Fruit fly (Drosophila melanogaster): ENCODE results near the gene pdgy.

The pdgy gene

DNA sequence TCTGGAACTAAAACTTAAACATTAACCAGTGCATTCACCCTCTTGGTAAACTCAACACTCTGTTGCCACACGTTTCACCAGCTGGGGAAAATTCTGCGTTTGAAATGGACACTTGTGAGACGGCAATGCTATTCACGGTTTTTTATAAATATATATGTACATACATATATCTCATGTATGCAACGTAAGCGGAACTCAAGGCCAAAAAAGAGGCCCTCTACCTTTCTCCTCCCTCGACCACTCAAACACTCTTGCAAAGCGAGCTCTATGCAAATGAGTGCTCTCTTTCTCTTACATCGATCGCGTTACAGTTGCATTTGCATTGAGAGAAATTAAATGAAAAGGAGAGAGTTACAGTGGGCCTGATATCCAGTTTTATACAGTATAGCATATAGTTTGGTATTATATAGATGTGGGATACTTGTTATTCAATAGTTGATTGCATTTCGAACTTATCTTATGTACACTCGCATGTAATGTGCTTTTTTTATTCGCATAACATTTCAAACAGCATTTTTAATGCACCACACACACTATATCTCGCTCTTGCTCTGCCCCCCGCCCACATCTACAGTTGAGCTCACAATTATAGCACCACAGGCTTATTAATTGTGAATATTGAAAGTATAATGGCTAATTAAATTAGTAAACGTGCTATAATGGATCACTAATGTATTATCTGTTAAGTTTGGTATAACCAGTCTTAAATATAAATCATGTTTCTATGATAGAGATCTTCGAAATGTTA lies 1.1 kb downstream of the pdgy start (continued):
- TF ChIP-seq D (optimal IDR thresholded peaks at IDR 0.05) (no peak), D (GFP tag; optimal IDR thresholded peaks at IDR 0.05) (no peak), chn (GFP tag; optimal IDR thresholded peaks at IDR 0.05) (peak; percentile 51), CG2116 (GFP tag; optimal IDR thresholded peaks at IDR 0.05) (no peak), CG14710 (tag; optimal IDR thresholded peaks at IDR 0.05) (peak; percentile 49), ro (GFP tag; IDR thresholded peaks at IDR 0.05) (no peak), CG2120 (GFP tag; optimal IDR thresholded peaks at IDR 0.05) (no peak), bigmax (GFP tag; optimal IDR thresholded peaks at IDR 0.05) (no peak), C15 (GFP tag; IDR thresholded peaks at IDR 0.05) (no peak), hkb (optimal IDR thresholded peaks at IDR 0.05) (no peak), hkb (GFP tag; IDR thresholded peaks at IDR 0.05) (peak; percentile 29; the same call in 1 of the 2 replicates), CG2875 (GFP tag; optimal IDR thresholded peaks at IDR 0.05) (peak; percentile 66), NK7.1 (GFP tag; optimal IDR thresholded peaks at IDR 0.05) (no peak), run (tag; optimal IDR thresholded peaks at IDR 0.05) (peak; percentile 39), mam (GFP tag; optimal IDR thresholded peaks at IDR 0.05) (peak; percentile 8), Doc3 (GFP tag; IDR thresholded peaks at IDR 0.05; ENCODE audit: partially characterized antibody) (no peak), Scr (GFP tag; IDR thresholded peaks at IDR 0.05; ENCODE audit: partially characterized antibody) (no peak), CG4820 (GFP tag; optimal IDR thresholded peaks at IDR 0.05) (no peak), CG13296 (GFP tag; optimal IDR thresholded peaks at IDR 0.05) (no peak), CG4617 (GFP tag; optimal IDR thresholded peaks at IDR 0.05; ENCODE audit: borderline replicate concordance) (no peak), nerfin-1 (tag; optimal IDR thresholded peaks at IDR 0.05) (peak; percentile 11), gem (tag; optimal IDR thresholded peaks at IDR 0.05) (peak; percentile 71), CG17359 (tag; optimal IDR thresholded peaks at IDR 0.05) (peak; percentile 72), pzg (GFP tag; optimal IDR thresholded peaks at IDR 0.05) (no peak), Neu2 (GFP tag; optimal IDR thresholded peaks at IDR 0.05; ENCODE audit: borderline replicate concordance) (no peak), CG16863 (GFP tag; optimal IDR thresholded peaks at IDR 0.05) (peak; percentile 33), Fer2 (tag; optimal IDR thresholded peaks at IDR 0.05) (no peak), CG17186 (GFP tag; optimal IDR thresholded peaks at IDR 0.05) (peak; percentile 21), CG10462 (GFP tag; optimal IDR thresholded peaks at IDR 0.05) (no peak), crol (GFP tag; IDR thresholded peaks at IDR 0.05) (peak; percentile 30; the same call in 1 of the 2 replicates), fu2 (GFP tag; optimal IDR thresholded peaks at IDR 0.05) (no peak), HmgD (GFP tag; optimal IDR thresholded peaks at IDR 0.05) (no peak), CG4404 (GFP tag; IDR thresholded peaks at IDR 0.05) (no peak), Camta (GFP tag; optimal IDR thresholded peaks at IDR 0.05) (no peak), Kr (GFP tag; optimal IDR thresholded peaks at IDR 0.05) (no peak), Hr39 (optimal IDR thresholded peaks at IDR 0.05) (no peak), CG12219 (GFP tag; optimal IDR thresholded peaks at IDR 0.05) (peak; percentile 12), CG18599 (GFP tag; optimal IDR thresholded peaks at IDR 0.05) (no peak), wdn (GFP tag; IDR thresholded peaks at IDR 0.05) (no peak), Aef1 (GFP tag; IDR thresholded peaks at IDR 0.05) (peak; percentile 11; the same call in 1 of the 3 replicates), CG3163 (GFP tag; optimal IDR thresholded peaks at IDR 0.05) (peak; percentile 29), CG42726 (GFP tag; IDR thresholded peaks at IDR 0.05; ENCODE audit: partially characterized antibody) (no peak), CG7357 (GFP tag; IDR thresholded peaks at IDR 0.05) (no peak), Trl (optimal IDR thresholded peaks at IDR 0.05) (peak in 1 of 2 experiments; percentile 40), Trl (GFP tag; optimal IDR thresholded peaks at IDR 0.05) (peak; percentile 44), org-1 (GFP tag; optimal IDR thresholded peaks at IDR 0.05) (peak; percentile 24), CG11560 (tag; IDR thresholded peaks at IDR 0.05) (no peak), CrebB (tag; optimal IDR thresholded peaks at IDR 0.05) (no peak), CG4282 (GFP tag; optimal IDR thresholded peaks at IDR 0.05) (no peak), cas (GFP tag; IDR thresholded peaks at IDR 0.05) (no peak), dmrt11E (tag; optimal IDR thresholded peaks at IDR 0.05) (peak; percentile 62)

Measured in whole organism, embryonic.